Worm (Caenorhabditis elegans): ENCODE measurements around the gene C16E9.1.

Gene C16E9.1

ce11 chrX:6926952-6927351 lies 13.1 kb upstream of the C16E9.1 start:
- TF ChIP-seq pha-4 (tag; optimal IDR thresholded peaks at IDR 0.05): peak; percentile 44
- no peak for TF ChIP-seq ceh-28 (tag; optimal IDR thresholded peaks at IDR 0.05)
- TF ChIP-seq elt-2 (tag; optimal IDR thresholded peaks at IDR 0.05): peak; percentile 69
- TF ChIP-seq tbx-2 (tag; optimal IDR thresholded peaks at IDR 0.05): no peak
- no peak for TF ChIP-seq ama-1 (optimal IDR thresholded peaks at IDR 0.05)
- no peak for TF ChIP-seq nhr-23 (tag; optimal IDR thresholded peaks at IDR 0.05)
- TF ChIP-seq pqm-1 (tag; optimal IDR thresholded peaks at IDR 0.05): peak; percentile 78
- no peak for TF ChIP-seq nfya-1 (tag; optimal IDR thresholded peaks at IDR 0.05; ENCODE audit: insufficient read depth)
- no peak for TF ChIP-seq nhr-11 (tag; optimal IDR thresholded peaks at IDR 0.05)

DNA sequence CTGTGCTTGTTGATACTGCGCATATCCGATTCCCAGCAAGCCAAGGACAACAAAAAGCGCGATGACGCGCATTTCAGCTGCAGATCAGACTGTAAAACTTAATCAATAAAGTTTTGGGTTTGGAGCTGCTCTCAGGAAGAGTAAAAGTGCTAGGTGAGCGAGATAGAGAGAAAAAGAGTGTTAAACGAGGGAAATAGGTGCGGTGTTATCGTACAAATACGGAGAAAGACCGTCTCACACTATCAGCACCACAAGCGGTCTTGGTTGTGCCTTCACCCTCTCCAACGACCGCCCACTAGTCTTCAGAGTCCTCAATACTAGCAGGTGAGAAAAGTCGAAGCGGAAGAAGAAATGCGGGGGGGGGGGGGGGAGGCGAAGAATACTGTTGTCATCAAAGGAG lies 11.4 kb upstream of the C16E9.1 start, which contains the start of gene F14B8.5:
Gene F14B8.5 (minus strand): TSS at position 127 of the 400 bp plus-strand sequence.
- TF ChIP-seq egl-27 (tag; optimal IDR thresholded peaks at IDR 0.05) (no peak), elt-2 (tag; optimal IDR thresholded peaks at IDR 0.05) (peak; percentile 55), ama-1 (optimal IDR thresholded peaks at IDR 0.05) (no peak), nhr-43 (tag; optimal IDR thresholded peaks at IDR 0.05; ENCODE audit: poor library complexity, severe bottlenecking) (no peak), fkh-2 (tag; optimal IDR thresholded peaks at IDR 0.05) (no peak), pqm-1 (tag; optimal IDR thresholded peaks at IDR 0.05) (peak; percentile 31), lin-39 (tag; optimal IDR thresholded peaks at IDR 0.05) (no peak), nhr-77 (tag; optimal IDR thresholded peaks at IDR 0.05) (no peak)

DNA sequence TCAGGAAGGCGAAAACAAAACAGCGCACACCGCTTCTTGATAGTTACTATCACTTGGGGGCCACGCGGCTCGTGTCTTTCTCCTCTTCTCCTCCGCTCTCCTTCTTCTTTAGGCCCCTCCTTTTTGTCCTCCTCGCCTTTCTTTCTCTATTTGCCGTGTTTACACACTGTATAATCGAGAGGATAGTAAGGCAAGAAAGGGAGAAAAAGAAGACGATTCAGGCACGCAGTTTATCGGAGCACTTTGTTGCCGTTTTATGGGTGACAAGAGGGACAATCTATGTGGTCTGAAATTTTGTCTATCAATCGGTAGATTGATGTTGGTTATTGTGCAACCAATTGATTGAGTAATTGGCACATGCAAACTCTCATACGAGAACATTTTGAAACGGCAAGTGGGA lies 7.9 kb upstream of the C16E9.1 start, which contains the start of gene F14B8.6:
Gene F14B8.6 (minus strand): TSS at position 292 of the 400 bp plus-strand sequence.
- peak; percentile 34 for TF ChIP-seq jun-1 (tag; optimal IDR thresholded peaks at IDR 0.05)
- TF ChIP-seq ztf-11 (tag; optimal IDR thresholded peaks at IDR 0.05): no peak
- TF ChIP-seq R02D3.7 (tag; optimal IDR thresholded peaks at IDR 0.05): no peak
- no peak for TF ChIP-seq nhr-237 (tag; optimal IDR thresholded peaks at IDR 0.05)
- no peak for TF ChIP-seq nhr-76 (tag; optimal IDR thresholded peaks at IDR 0.05)
- peak; percentile 56 for TF ChIP-seq pha-4 (tag; optimal IDR thresholded peaks at IDR 0.05)
- TF ChIP-seq egl-27 (tag; optimal IDR thresholded peaks at IDR 0.05): no peak
- TF ChIP-seq elt-2 (tag; optimal IDR thresholded peaks at IDR 0.05): peak; percentile 82
- TF ChIP-seq nhr-43 (tag; optimal IDR thresholded peaks at IDR 0.05; ENCODE audit: poor library complexity, severe bottlenecking): no peak
- peak; percentile 78 for TF ChIP-seq pqm-1 (tag; optimal IDR thresholded peaks at IDR 0.05)
- TF ChIP-seq nhr-25 (tag; optimal IDR thresholded peaks at IDR 0.05): no peak
- TF ChIP-seq ZK546.5 (tag; optimal IDR thresholded peaks at IDR 0.05): no peak
- TF ChIP-seq ztf-4 (tag; optimal IDR thresholded peaks at IDR 0.05): no peak

DNA sequence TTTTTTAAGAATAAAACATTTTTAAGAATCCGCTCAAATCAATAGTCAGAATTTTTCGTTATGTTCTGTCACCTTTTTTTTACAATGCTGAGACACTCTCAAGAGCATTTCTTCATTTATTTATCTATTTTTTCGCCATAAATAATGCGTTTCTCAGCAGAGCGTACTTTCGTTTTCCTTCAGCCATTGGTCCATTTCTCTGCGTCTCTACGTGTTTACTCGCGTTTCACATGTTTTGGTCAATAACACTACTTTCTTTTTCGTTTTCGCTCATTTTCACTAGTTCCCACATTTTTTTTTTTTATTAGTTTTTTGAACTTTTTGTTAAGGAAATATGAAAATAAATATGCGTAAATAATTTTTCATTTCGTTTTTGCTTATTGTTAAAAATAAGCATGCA lies 5.6 kb upstream of the C16E9.1 start:
- TF ChIP-seq zag-1 (tag; optimal IDR thresholded peaks at IDR 0.05) (no peak), elt-3 (tag; optimal IDR thresholded peaks at IDR 0.05) (no peak), ceh-82 (tag; optimal IDR thresholded peaks at IDR 0.05) (no peak), jun-1 (tag; optimal IDR thresholded peaks at IDR 0.05) (no peak), snpc-4 (tag; optimal IDR thresholded peaks at IDR 0.05) (peak; percentile 39), ceh-28 (tag; optimal IDR thresholded peaks at IDR 0.05) (no peak), ceh-9 (tag; optimal IDR thresholded peaks at IDR 0.05) (no peak), nhr-237 (tag; optimal IDR thresholded peaks at IDR 0.05) (no peak), fkh-2 (tag; optimal IDR thresholded peaks at IDR 0.05) (no peak), unc-39 (tag; optimal IDR thresholded peaks at IDR 0.05) (no peak), mdl-1 (tag; optimal IDR thresholded peaks at IDR 0.05) (no peak), daf-12 (tag; optimal IDR thresholded peaks at IDR 0.05) (no peak), ztf-4 (tag; optimal IDR thresholded peaks at IDR 0.05) (no peak), ama-1 (optimal IDR thresholded peaks at IDR 0.05) (no peak), aly-2 (tag; optimal IDR thresholded peaks at IDR 0.05) (no peak), unc-62 (GFP tag; optimal IDR thresholded peaks at IDR 0.05) (no peak), nhr-23 (tag; optimal IDR thresholded peaks at IDR 0.05) (peak; percentile 45), fkh-10 (GFP tag; optimal IDR thresholded peaks at IDR 0.05) (peak; percentile 19), nhr-25 (tag; optimal IDR thresholded peaks at IDR 0.05) (no peak), egl-5 (tag; optimal IDR thresholded peaks at IDR 0.05) (peak; percentile 88), nhr-67 (tag; optimal IDR thresholded peaks at IDR 0.05) (no peak), mml-1 (tag; optimal IDR thresholded peaks at IDR 0.05) (no peak), elt-2 (tag; optimal IDR thresholded peaks at IDR 0.05) (peak; percentile 32), ceh-16 (tag; optimal IDR thresholded peaks at IDR 0.05) (no peak), egl-27 (tag; optimal IDR thresholded peaks at IDR 0.05) (no peak), ZK546.5 (tag; optimal IDR thresholded peaks at IDR 0.05) (no peak), nfya-1 (tag; optimal IDR thresholded peaks at IDR 0.05; ENCODE audit: insufficient read depth) (peak; percentile 97), pha-4 (tag; optimal IDR thresholded peaks at IDR 0.05) (peak; percentile 93), lsy-12 (tag; optimal IDR thresholded peaks at IDR 0.05) (no peak), hmg-11 (tag; optimal IDR thresholded peaks at IDR 0.05) (peak; percentile 27), pqm-1 (tag; optimal IDR thresholded peaks at IDR 0.05) (peak; percentile 14), lin-15B (tag; optimal IDR thresholded peaks at IDR 0.05) (peak; percentile 63), nhr-77 (tag; optimal IDR thresholded peaks at IDR 0.05) (no peak), lin-39 (tag; optimal IDR thresholded peaks at IDR 0.05) (peak; percentile 31)

All from whole organism, L3 larva.